Worm (Caenorhabditis elegans) whole organism, L2 larva: ENCODE results near the gene ule-3.

Experiments
- C34F6.9 ChIP-seq: fragments of 150-350 bp; optimal IDR thresholded peaks from 2 replicates; lab custom pipeline; 2014; ENCODE audit warnings: missing biosample characterization, missing genetic modification characterization
- F13H6.1 ChIP-seq: sonication (generic microtip); optimal IDR thresholded peaks from 2 replicates; lab custom pipeline; 2016; ENCODE audit warnings: missing genetic modification characterization, missing compliant biosample characterization
- R02D3.7 ChIP-seq: fragments of 150-350 bp; optimal IDR thresholded peaks from 2 replicates; lab custom pipeline; 2014; ENCODE audit warnings: missing biosample characterization, missing genetic modification characterization
- Y55F3AM.14 ChIP-seq: fragments of 200-800 bp; sonication (Bioruptor generic); optimal IDR thresholded peaks from 2 replicates; lab custom pipeline; 2018; ENCODE audit warnings: mild to moderate bottlenecking, missing genetic modification characterization, missing compliant biosample characterization
- ZK546.5 ChIP-seq: sonication (generic microtip); optimal IDR thresholded peaks from 2 replicates; lab custom pipeline; 2017; ENCODE audit warnings: missing biosample characterization, missing genetic modification characterization
- aly-2 ChIP-seq: fragments of 150-350 bp; optimal IDR thresholded peaks from 2 replicates; lab custom pipeline; 2014; ENCODE audit warnings: missing biosample characterization, missing genetic modification characterization
- ama-1 ChIP-seq: fragments of 150-350 bp; optimal IDR thresholded peaks from 2 replicates; lab custom pipeline; 2018; ENCODE audit warnings: inconsistent platforms
- blmp-1 ChIP-seq: sonication (generic microtip); optimal IDR thresholded peaks from 2 replicates; lab custom pipeline; 2017; ENCODE audit warnings: missing genetic modification characterization, mild to moderate bottlenecking, missing compliant biosample characterization, antibody characterized with exemption, moderate library complexity; ENCODE audit not compliant: insufficient read depth
- ceh-82 ChIP-seq: fragments of 150-350 bp; optimal IDR thresholded peaks from 2 replicates; lab custom pipeline; 2014; ENCODE audit warnings: missing biosample characterization, missing genetic modification characterization
- elt-3 ChIP-seq: sonication (generic microtip); optimal IDR thresholded peaks from 2 replicates; lab custom pipeline; 2017; ENCODE audit warnings: missing biosample characterization, missing genetic modification characterization
- gmeb-1 ChIP-seq: fragments of 150-350 bp; optimal IDR thresholded peaks from 2 replicates; lab custom pipeline; 2014; ENCODE audit warnings: missing biosample characterization, missing genetic modification characterization
- lin-13 ChIP-seq: fragments of 150-350 bp; optimal IDR thresholded peaks from 2 replicates; lab custom pipeline; 2014; ENCODE audit warnings: missing biosample characterization, missing genetic modification reagents, missing genetic modification characterization
- lsy-2 ChIP-seq, 2 experiments: fragments of 150-350 bp in 1 of 2; sonication (generic microtip) in 1 of 2; optimal IDR thresholded peaks; 2 replicates each; lab custom pipeline; 2014 to 2017; ENCODE audit warnings: missing biosample characterization in 2 of 2, missing genetic modification characterization in 2 of 2
- mab-5 ChIP-seq: fragments of 150-350 bp; optimal IDR thresholded peaks from 2 replicates; lab custom pipeline; 2014; ENCODE audit warnings: missing biosample characterization, missing genetic modification characterization
- mbf-1 ChIP-seq: sonication (generic microtip); optimal IDR thresholded peaks from 2 replicates; lab custom pipeline; 2017; ENCODE audit warnings: missing biosample characterization, missing genetic modification characterization
- mdl-1 ChIP-seq, 2 experiments: fragments of 150-350 bp in 1 of 2; sonication (generic microtip) in 1 of 2; optimal IDR thresholded peaks; 2 replicates each; lab custom pipeline; 2017; ENCODE audit warnings: missing biosample characterization in 2 of 2, missing genetic modification characterization in 2 of 2
- nhr-12 ChIP-seq: fragments of 150-350 bp; optimal IDR thresholded peaks from 2 replicates; lab custom pipeline; 2014; ENCODE audit warnings: missing biosample characterization, missing genetic modification characterization
- nhr-129 ChIP-seq: fragments of 150-350 bp; optimal IDR thresholded peaks from 2 replicates; lab custom pipeline; 2014; ENCODE audit warnings: missing biosample characterization, missing genetic modification characterization
- nhr-23 ChIP-seq: fragments of 150-350 bp; optimal IDR thresholded peaks from 2 replicates; lab custom pipeline; 2014; ENCODE audit warnings: missing biosample characterization, missing genetic modification reagents, missing genetic modification characterization
- nhr-237 ChIP-seq: fragments of 150-350 bp; optimal IDR thresholded peaks from 2 replicates; lab custom pipeline; 2014; ENCODE audit warnings: missing biosample characterization, missing genetic modification characterization
- nhr-25 ChIP-seq: fragments of 150-350 bp; sonication (generic microtip); optimal IDR thresholded peaks from 3 replicates; lab custom pipeline; 2014; ENCODE audit warnings: missing biosample characterization, missing genetic modification characterization
- nhr-6 ChIP-seq: fragments of 150-350 bp; optimal IDR thresholded peaks from 2 replicates; lab custom pipeline; 2014; ENCODE audit warnings: missing biosample characterization, missing genetic modification characterization
- sem-4 ChIP-seq: fragments of 150-350 bp; optimal IDR thresholded peaks from 2 replicates; lab custom pipeline; 2014; ENCODE audit warnings: missing biosample characterization, missing genetic modification reagents, missing genetic modification characterization
- skn-1 ChIP-seq: sonication (generic microtip); optimal IDR thresholded peaks from 2 replicates; lab custom pipeline; 2017; ENCODE audit warnings: missing biosample characterization, missing genetic modification characterization
- sma-9 ChIP-seq, 2 experiments: fragments of 150-350 bp in 1 of 2; sonication (generic microtip) in 1 of 2; optimal IDR thresholded peaks; 2 replicates each; lab custom pipeline; 2014 to 2016; ENCODE audit warnings: missing genetic modification characterization in 2 of 2, mild to moderate bottlenecking in 1 of 2, missing biosample characterization in 1 of 2, missing compliant biosample characterization in 1 of 2, missing genetic modification reagents in 1 of 2, moderate library complexity in 1 of 2
- snpc-4 ChIP-seq: fragments of 150-350 bp; optimal IDR thresholded peaks from 2 replicates; lab custom pipeline; 2014; ENCODE audit warnings: missing biosample characterization, missing genetic modification characterization
- unc-39 ChIP-seq: fragments of 150-350 bp; optimal IDR thresholded peaks from 2 replicates; lab custom pipeline; 2014; ENCODE audit warnings: missing biosample characterization, missing genetic modification characterization
- unc-55 ChIP-seq: fragments of 150-350 bp; sonication (generic microtip); optimal IDR thresholded peaks from 3 replicates; lab custom pipeline; 2014; ENCODE audit warnings: missing biosample characterization, missing genetic modification reagents, missing genetic modification characterization
- unc-62 ChIP-seq: fragments of 150-350 bp; optimal IDR thresholded peaks from 2 replicates; lab custom pipeline; 2014; ENCODE audit warnings: missing biosample characterization, missing genetic modification reagents, missing genetic modification characterization
- zag-1 ChIP-seq: fragments of 150-350 bp; optimal IDR thresholded peaks from 2 replicates; lab custom pipeline; 2014; ENCODE audit warnings: missing biosample characterization, missing genetic modification characterization
- ztf-11 ChIP-seq: sonication (generic microtip); optimal IDR thresholded peaks from 2 replicates; lab custom pipeline; 2017; ENCODE audit warnings: missing biosample characterization, missing genetic modification characterization
- ztf-4 ChIP-seq: fragments of 150-350 bp; optimal IDR thresholded peaks from 2 replicates; lab custom pipeline; 2014; ENCODE audit warnings: missing biosample characterization, missing genetic modification characterization

The ule-3 gene

DNA sequence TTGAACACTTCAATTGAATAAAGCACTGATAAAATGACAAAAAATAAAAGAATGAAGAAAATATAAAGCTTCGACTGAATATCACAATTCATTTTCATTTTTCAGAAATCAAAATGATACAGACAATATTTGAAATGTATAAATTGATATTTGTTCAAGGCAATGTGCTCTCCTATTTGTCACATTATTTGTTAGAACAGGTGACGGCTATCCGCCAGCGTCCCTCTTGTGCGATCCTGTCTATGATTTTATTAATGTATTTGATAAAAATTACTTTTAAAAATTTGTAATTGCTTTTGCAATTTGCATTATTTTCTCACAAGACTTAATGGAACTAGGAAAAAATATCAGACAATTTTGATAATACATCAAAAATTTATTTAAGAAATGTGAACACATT is 39.5 kb upstream of the ule-3 start, which contains the start of gene F28H7.7:
F28H7.7 (minus strand) TSS at position 101 of the 400 bp plus-strand sequence.
- no peak for TF ChIP-seq R02D3.7 (tag; lab: Kevin White, UChicago)
- no peak for TF ChIP-seq unc-39 (tag; lab: Kevin White, UChicago)
- no peak for TF ChIP-seq lin-13 (GFP tag; lab: Kevin White, UChicago)
- no peak for TF ChIP-seq ceh-82 (tag; lab: Kevin White, UChicago)
- no peak for TF ChIP-seq mdl-1 (tag; optimal IDR thresholded peaks at IDR 0.05; lab: Kevin White, UChicago)
- no peak for TF ChIP-seq unc-55 (GFP tag; lab: Kevin White, UChicago)
- TF ChIP-seq C34F6.9: no peak
- no peak for TF ChIP-seq aly-2 (tag; lab: Kevin White, UChicago)
- TF ChIP-seq nhr-12: no peak
- no peak for TF ChIP-seq ama-1 (lab: Kevin White, UChicago)
- no peak for TF ChIP-seq ztf-4 (tag; lab: Kevin White, UChicago)
- no peak for TF ChIP-seq sem-4
- no peak for TF ChIP-seq snpc-4
- TF ChIP-seq lsy-2 (tag; optimal IDR thresholded peaks at IDR 0.05; lab: Kevin White, UChicago): no peak
- TF ChIP-seq, all 48 proteins: peak for 0

DNA sequence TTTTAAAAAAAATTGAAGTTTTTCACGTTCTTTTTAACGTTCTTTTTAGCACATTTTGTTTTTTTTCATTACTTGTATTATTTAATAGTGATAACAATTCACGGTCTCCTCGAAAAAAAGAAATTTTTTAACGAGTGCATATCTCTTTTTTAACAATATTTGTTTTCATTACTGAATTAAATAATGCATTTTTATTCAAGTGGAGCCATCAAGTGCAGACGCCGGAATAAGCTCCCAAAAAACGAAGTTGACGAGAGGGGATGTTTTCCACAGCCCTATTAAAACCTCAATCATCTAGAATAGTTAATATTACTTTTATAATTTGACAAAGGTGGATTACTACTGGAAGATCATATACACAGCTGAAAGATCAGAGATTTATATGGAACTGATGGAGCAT is 36.9 kb upstream of the ule-3 start, which contains the start of gene irld-6:
irld-6 (minus strand) TSS at position 101 of the 400 bp plus-strand sequence.
- TF ChIP-seq nhr-129 (tag; lab: Kevin White, UChicago): no peak
- TF ChIP-seq nhr-6: no peak
- no peak for TF ChIP-seq snpc-4
- TF ChIP-seq gmeb-1 (tag; lab: Kevin White, UChicago): no peak
- TF ChIP-seq lsy-2 (tag; optimal IDR thresholded peaks at IDR 0.05; lab: Kevin White, UChicago): no peak

DNA sequence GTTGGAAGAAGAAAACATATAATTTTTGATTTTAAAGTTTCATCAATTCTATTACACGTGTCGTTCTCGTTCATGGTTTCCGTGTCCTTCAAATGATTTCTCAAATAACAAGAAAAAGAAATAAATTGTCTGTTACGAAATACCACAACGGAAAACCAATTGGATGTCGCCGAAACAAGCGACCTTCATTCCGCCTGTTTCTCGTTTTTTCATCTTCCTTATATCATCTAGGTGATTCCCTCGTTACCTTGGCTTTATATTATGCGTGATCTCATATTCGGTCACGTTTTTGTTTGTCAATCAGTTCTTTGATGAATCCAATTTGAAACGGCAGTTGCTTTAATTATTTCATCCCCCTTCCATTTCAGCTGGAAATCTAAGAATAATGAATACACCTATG is 36.5 kb upstream of the ule-3 start:
- TF ChIP-seq skn-1 (tag; lab: Kevin White, UChicago) (no peak), unc-62 (no peak), unc-39 (tag; lab: Kevin White, UChicago) (no peak), nhr-23 (tag; lab: Kevin White, UChicago) (no peak), sem-4 (no peak), lin-13 (GFP tag; lab: Kevin White, UChicago) (no peak), elt-3 (tag; lab: Kevin White, UChicago) (no peak), nhr-129 (tag; lab: Kevin White, UChicago) (peak; percentile 35), C34F6.9 (no peak), blmp-1 (tag; lab: Kevin White, UChicago) (peak; percentile 48), nhr-237 (tag; lab: Kevin White, UChicago) (no peak), nhr-25 (tag; lab: Kevin White, UChicago) (peak; percentile 74), aly-2 (tag; lab: Kevin White, UChicago) (no peak), mbf-1 (no peak), lsy-2 (tag; optimal IDR thresholded peaks at IDR 0.05; lab: Kevin White, UChicago) (no peak), sma-9 (GFP tag; optimal IDR thresholded peaks at IDR 0.05; lab: Kevin White, UChicago) (peak; percentile 0), sma-9 (tag; optimal IDR thresholded peaks at IDR 0.05; lab: Kevin White, UChicago) (no peak)

DNA sequence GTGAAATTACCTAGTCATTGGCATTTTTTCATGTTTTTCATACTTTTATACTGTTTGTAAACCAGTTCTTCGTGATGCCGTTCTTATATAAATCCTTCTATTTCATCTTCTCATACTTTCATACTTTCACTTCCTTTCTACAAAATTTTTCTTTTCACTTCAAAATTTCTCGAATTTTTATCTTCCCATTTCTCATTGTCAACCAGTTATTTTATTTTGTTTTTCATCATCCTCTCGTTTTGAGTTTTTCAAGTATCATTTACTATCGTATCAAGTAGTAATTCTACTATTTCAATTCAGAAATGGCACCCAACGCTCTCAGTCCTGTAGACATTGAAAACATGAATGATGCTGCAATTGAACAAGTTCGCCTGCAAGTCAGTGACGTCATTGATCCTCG is 34.9 kb upstream of the ule-3 start, which contains the start of gene F28H7.8:
F28H7.8 (plus strand) TSS at position 301 of the 400 bp plus-strand sequence.
- TF ChIP-seq mab-5 (tag; lab: Kevin White, UChicago): no peak
- peak; percentile 21 for TF ChIP-seq nhr-25 (tag; lab: Kevin White, UChicago)
- TF ChIP-seq blmp-1 (tag; lab: Kevin White, UChicago): peak; percentile 27

DNA sequence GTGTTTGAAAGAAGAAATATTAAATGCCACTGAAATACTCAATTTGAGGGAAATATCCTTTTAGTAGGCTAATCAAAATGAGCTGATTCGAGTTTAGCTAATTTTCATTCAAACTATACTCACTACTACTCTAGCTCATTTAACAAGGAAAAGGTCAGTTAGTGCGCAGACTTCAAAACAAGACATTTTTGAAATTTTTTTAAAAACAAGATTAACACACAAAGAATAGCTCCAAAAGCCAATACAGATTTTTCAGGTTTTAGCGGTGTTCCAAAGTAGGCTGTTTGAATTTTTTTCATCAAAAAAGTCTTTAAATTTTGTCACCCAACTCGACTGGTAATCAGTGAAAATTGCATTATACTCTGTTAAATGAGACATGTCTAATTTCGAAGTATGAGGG is 32.8 kb upstream of the ule-3 start:
- TF ChIP-seq zag-1 (tag; lab: Kevin White, UChicago) (no peak), Y55F3AM.14 (GFP tag; lab: Kevin White, UChicago) (no peak), nhr-25 (tag; lab: Kevin White, UChicago) (peak; percentile 31), ztf-11 (tag; lab: Kevin White, UChicago) (no peak), aly-2 (tag; lab: Kevin White, UChicago) (no peak), ZK546.5 (tag; lab: Kevin White, UChicago) (no peak), F13H6.1 (no peak), gmeb-1 (tag; lab: Kevin White, UChicago) (no peak), mab-5 (tag; lab: Kevin White, UChicago) (no peak)
